Worm (Caenorhabditis elegans) whole organism, L4 larva: Measurements from ENCODE around the gene twk-25.

Experiments
- F49E8.2 ChIP-seq: sonication (generic microtip); optimal IDR thresholded peaks from 2 replicates; lab custom pipeline; 2016; ENCODE audit warnings: missing compliant biosample characterization, mild to moderate bottlenecking, missing genetic modification characterization, borderline replicate concordance
- daf-16 ChIP-seq, 3 experiments: sonication (generic microtip); optimal IDR thresholded peaks; 2 replicates each; lab custom pipeline; 2016 to 2017; ENCODE audit warnings: missing genetic modification characterization in 3 of 3, missing genetic modification reagents in 3 of 3, mild to moderate bottlenecking in 2 of 3, missing compliant biosample characterization in 2 of 3, missing biosample characterization in 1 of 3, moderate library complexity in 1 of 3
- lin-39 ChIP-seq: fragments of 150-350 bp; optimal IDR thresholded peaks from 2 replicates; lab custom pipeline; 2014; ENCODE audit warnings: missing biosample characterization, missing genetic modification reagents, missing genetic modification characterization
- mdl-1 ChIP-seq, 2 experiments: fragments of 150-350 bp in 1 of 2; sonication (generic microtip) in 1 of 2; optimal IDR thresholded peaks; 2 replicates each; lab custom pipeline; 2014 to 2017; ENCODE audit warnings: missing biosample characterization in 2 of 2, missing genetic modification characterization in 2 of 2
- nhr-77 ChIP-seq: fragments of 150-350 bp; optimal IDR thresholded peaks from 2 replicates; lab custom pipeline; 2014; ENCODE audit warnings: missing biosample characterization, missing genetic modification characterization

DNA sequence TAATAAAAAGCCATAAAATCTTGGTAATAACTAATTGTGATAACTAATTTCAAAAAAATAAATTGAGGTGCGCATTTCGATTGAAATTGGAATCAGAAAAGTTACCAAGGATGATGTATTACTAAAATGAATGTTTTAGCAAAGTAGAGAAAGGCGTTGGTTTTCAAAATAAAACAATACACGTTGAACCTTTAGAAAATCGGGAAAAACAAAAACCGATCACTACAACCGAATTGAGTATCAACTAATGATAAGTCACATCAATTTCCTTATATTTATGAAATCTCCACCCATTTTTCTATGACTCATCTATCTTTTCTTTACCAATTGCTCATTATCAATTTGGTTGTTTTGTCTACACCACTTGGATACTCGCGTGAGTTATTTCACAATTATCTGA lies 4.1 kb upstream of the twk-25 start, which contains the start of gene H21P03.10:
- TF ChIP-seq mdl-1 (tag; optimal IDR thresholded peaks at IDR 0.05; lab: Kevin White, UChicago) (no peak), F49E8.2 (tag; lab: Kevin White, UChicago) (no peak), nhr-77 (no peak), lin-39 (no peak), daf-16 (GFP tag; optimal IDR thresholded peaks at IDR 0.05; lab: Kevin White, UChicago) (no peak), daf-16 (tag; optimal IDR thresholded peaks at IDR 0.05; lab: Kevin White, UChicago) (no peak)
